Worm (Caenorhabditis elegans) whole organism, L1 larva: ENCODE data around the gene mup-4.

ENCODE experiments used
- C04F5.9 ChIP-seq: sonication (generic microtip); optimal IDR thresholded peaks from 2 replicates; lab custom pipeline; 2016; ENCODE audit warnings: missing genetic modification characterization, missing compliant biosample characterization
- C16A3.4 ChIP-seq: fragments of 150-350 bp; optimal IDR thresholded peaks from 2 replicates; lab custom pipeline; 2014; ENCODE audit warnings: missing biosample characterization, missing genetic modification characterization
- F16B12.6 ChIP-seq: fragments of 150-350 bp; optimal IDR thresholded peaks from 2 replicates; lab custom pipeline; 2014; ENCODE audit warnings: missing biosample characterization, missing genetic modification characterization
- blmp-1 ChIP-seq: fragments of 150-350 bp; optimal IDR thresholded peaks from 2 replicates; lab custom pipeline; 2014; ENCODE audit warnings: missing biosample characterization, missing genetic modification characterization
- ceh-90 ChIP-seq: sonication (generic microtip); optimal IDR thresholded peaks from 2 replicates; lab custom pipeline; 2016; ENCODE audit warnings: missing genetic modification characterization, missing compliant biosample characterization
- dpl-1 ChIP-seq, 3 experiments: fragments of 150-350 bp in 2 of 3; sonication (generic microtip) in 1 of 3; optimal IDR thresholded peaks; 2 replicates each; lab custom pipeline; 2014 to 2017; ENCODE audit warnings: missing biosample characterization in 3 of 3, missing genetic modification characterization in 3 of 3, missing genetic modification reagents in 3 of 3
- efl-3 ChIP-seq: fragments of 200-800 bp; sonication (Bioruptor generic); optimal IDR thresholded peaks from 2 replicates; lab custom pipeline; 2018; ENCODE audit warnings: mild to moderate bottlenecking, missing genetic modification characterization, missing compliant biosample characterization
- egl-13 ChIP-seq: sonication (generic microtip); optimal IDR thresholded peaks from 2 replicates; lab custom pipeline; 2016; ENCODE audit warnings: missing genotype, missing genetic modification reagents, missing genetic modification characterization, missing compliant biosample characterization
- elt-2 ChIP-seq: sonication (generic microtip); optimal IDR thresholded peaks from 2 replicates; lab custom pipeline; 2016; ENCODE audit warnings: missing genetic modification characterization, mild to moderate bottlenecking, inconsistent platforms, missing compliant biosample characterization, missing genetic modification reagents
- fkh-10 ChIP-seq: sonication (generic microtip); optimal IDR thresholded peaks from 2 replicates; lab custom pipeline; 2017; ENCODE audit warnings: missing biosample characterization, missing genetic modification reagents, missing genetic modification characterization
- fkh-4 ChIP-seq: sonication (generic microtip); optimal IDR thresholded peaks from 2 replicates; lab custom pipeline; 2016; ENCODE audit warnings: missing compliant biosample characterization, missing genetic modification characterization, borderline replicate concordance
- grh-1 ChIP-seq: fragments of 200-800 bp; sonication (Bioruptor generic); IDR thresholded peaks from 2 replicates; pipeline ENCODE4 v1.3.6; 2022; ENCODE audit warnings: missing genetic modification reagents, missing genetic modification characterization, missing compliant biosample characterization
- hlh-17 ChIP-seq: fragments of 200-800 bp; sonication (Bioruptor generic); optimal IDR thresholded peaks from 2 replicates; lab custom pipeline; 2018; ENCODE audit warnings: missing genetic modification characterization, mild to moderate bottlenecking, missing compliant biosample characterization, moderate library complexity, borderline replicate concordance
- hlh-4 ChIP-seq: sonication (generic microtip); optimal IDR thresholded peaks from 2 replicates; lab custom pipeline; 2016; ENCODE audit warnings: mild to moderate bottlenecking, missing genetic modification characterization, missing compliant biosample characterization
- isw-1 ChIP-seq: fragments of 200-800 bp; sonication (Bioruptor generic); IDR thresholded peaks from 2 replicates; pipeline ENCODE4 v1.3.6; 2022; ENCODE audit warnings: missing genetic modification characterization, missing compliant biosample characterization
- lin-13 ChIP-seq: fragments of 150-350 bp; optimal IDR thresholded peaks from 2 replicates; lab custom pipeline; 2014; ENCODE audit warnings: missing biosample characterization, missing genetic modification reagents, missing genetic modification characterization
- lin-14 ChIP-seq: fragments of 200-800 bp; sonication (Bioruptor generic); optimal IDR thresholded peaks from 2 replicates; lab custom pipeline; 2018; ENCODE audit warnings: mild to moderate bottlenecking, missing genetic modification characterization, moderate library complexity, missing compliant biosample characterization
- lin-15B ChIP-seq: fragments of 150-350 bp; sonication (generic microtip); optimal IDR thresholded peaks from 3 replicates; lab custom pipeline; 2014; ENCODE audit warnings: missing biosample characterization, missing genetic modification characterization
- lin-35 ChIP-seq, 2 experiments: fragments of 150-350 bp; optimal IDR thresholded peaks; 2 replicates each; lab custom pipeline; 2014; ENCODE audit warnings: missing biosample characterization in 2 of 2, missing genetic modification characterization in 2 of 2, missing genetic modification reagents in 2 of 2
- lin-39 ChIP-seq: fragments of 150-350 bp; optimal IDR thresholded peaks from 2 replicates; lab custom pipeline; 2014; ENCODE audit warnings: missing biosample characterization, missing genetic modification reagents, missing genetic modification characterization
- lir-3 ChIP-seq: sonication (generic microtip); optimal IDR thresholded peaks from 2 replicates; lab custom pipeline; 2016; ENCODE audit warnings: mild to moderate bottlenecking, missing genetic modification characterization, moderate library complexity, missing compliant biosample characterization; ENCODE audit not compliant: poor library complexity
- lsy-2 ChIP-seq, 2 experiments: fragments of 150-350 bp; optimal IDR thresholded peaks; 2 replicates each; lab custom pipeline; 2014; ENCODE audit warnings: missing biosample characterization in 2 of 2, missing genetic modification characterization in 2 of 2
- mab-9 ChIP-seq: fragments of 200-800 bp; sonication (Bioruptor generic); IDR thresholded peaks from 2 replicates; pipeline ENCODE4 v1.3.6; 2022; ENCODE audit warnings: missing genetic modification reagents, missing genetic modification characterization, missing compliant biosample characterization
- mdl-1 ChIP-seq, 2 experiments: fragments of 150-350 bp; optimal IDR thresholded peaks; 2 replicates each; lab custom pipeline; 2014 to 2017; ENCODE audit warnings: missing biosample characterization in 2 of 2, missing genetic modification characterization in 2 of 2, inconsistent platforms in 1 of 2
- nhr-12 ChIP-seq: sonication (generic microtip); optimal IDR thresholded peaks from 2 replicates; lab custom pipeline; 2017; ENCODE audit warnings: missing biosample characterization, missing genetic modification characterization
- nhr-19 ChIP-seq: fragments of 200-800 bp; sonication (Bioruptor generic); conservative IDR thresholded peaks from 2 replicates; pipeline ENCODE4 v1.3.6; 2022; ENCODE audit warnings: missing genetic modification characterization, missing compliant biosample characterization
- nhr-28 ChIP-seq: fragments of 150-350 bp; optimal IDR thresholded peaks from 2 replicates; lab custom pipeline; 2014; ENCODE audit warnings: missing biosample characterization, missing genetic modification characterization
- nhr-71 ChIP-seq: sonication (generic microtip); optimal IDR thresholded peaks from 2 replicates; lab custom pipeline; 2016; ENCODE audit warnings: mild to moderate bottlenecking, missing genetic modification characterization, moderate library complexity, missing compliant biosample characterization
- nhr-76 ChIP-seq: sonication (generic microtip); optimal IDR thresholded peaks from 2 replicates; lab custom pipeline; 2017; ENCODE audit warnings: missing biosample characterization, missing genetic modification characterization
- nhr-84 ChIP-seq: sonication (generic microtip); optimal IDR thresholded peaks from 2 replicates; lab custom pipeline; 2017; ENCODE audit warnings: missing biosample characterization, missing genetic modification characterization
- pax-3 ChIP-seq: fragments of 200-800 bp; sonication (Bioruptor generic); optimal IDR thresholded peaks from 2 replicates; lab custom pipeline; 2018; ENCODE audit warnings: mild to moderate bottlenecking, missing genetic modification characterization, moderate library complexity, missing compliant biosample characterization
- pqm-1 ChIP-seq: sonication (generic microtip); optimal IDR thresholded peaks from 3 replicates; lab custom pipeline; 2017; ENCODE audit warnings: missing biosample characterization, missing genetic modification characterization
- rnt-1 ChIP-seq: sonication (generic microtip); optimal IDR thresholded peaks from 2 replicates; lab custom pipeline; 2016; ENCODE audit warnings: mild to moderate bottlenecking, missing genetic modification characterization, moderate library complexity, missing compliant biosample characterization
- sptf-1 ChIP-seq: fragments of 150-350 bp; optimal IDR thresholded peaks from 2 replicates; lab custom pipeline; 2014; ENCODE audit warnings: missing biosample characterization, missing genetic modification characterization
- swsn-7 ChIP-seq: sonication (generic microtip); optimal IDR thresholded peaks from 2 replicates; lab custom pipeline; 2016; ENCODE audit warnings: missing genetic modification characterization, missing compliant biosample characterization
- tbx-2 ChIP-seq: sonication (generic microtip); optimal IDR thresholded peaks from 2 replicates; lab custom pipeline; 2016; ENCODE audit warnings: missing genetic modification characterization, missing compliant biosample characterization
- vab-15 ChIP-seq: sonication (generic microtip); optimal IDR thresholded peaks from 2 replicates; lab custom pipeline; 2017; ENCODE audit warnings: missing genotype, mild to moderate bottlenecking, missing genetic modification characterization, missing compliant biosample characterization
- ztf-11 ChIP-seq, 2 experiments: sonication (generic microtip); optimal IDR thresholded peaks; 2 replicates each; lab custom pipeline; 2016 to 2017; ENCODE audit warnings: missing genetic modification characterization in 2 of 2, missing biosample characterization in 1 of 2, missing compliant biosample characterization in 1 of 2
- ztf-4 ChIP-seq: fragments of 150-350 bp; optimal IDR thresholded peaks from 2 replicates; lab custom pipeline; 2014; ENCODE audit warnings: missing biosample characterization, missing genetic modification characterization

The mup-4 gene

DNA sequence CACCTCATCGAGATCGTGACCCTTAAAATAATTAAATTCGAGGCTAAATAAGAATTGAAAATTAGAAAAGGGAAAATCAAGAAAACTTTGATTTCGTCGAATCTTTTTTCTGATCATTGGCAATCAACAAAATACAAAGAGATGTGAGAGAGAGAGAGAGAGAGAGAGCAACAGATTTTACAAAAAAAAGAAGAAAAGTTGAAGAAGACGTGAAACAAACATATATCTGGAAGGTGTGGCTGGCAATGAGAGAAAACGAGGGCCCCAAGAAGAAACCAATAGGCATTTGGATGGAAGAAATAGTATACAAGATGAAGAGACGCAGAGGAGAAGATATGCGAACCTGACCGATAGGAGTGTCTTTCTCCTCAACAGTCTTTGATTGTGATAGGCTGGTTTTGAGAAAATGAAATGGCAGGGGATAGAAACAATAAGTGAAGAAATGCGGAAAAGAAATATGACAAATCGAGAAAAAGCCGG is at the start of gene mup-4 (continued):
- TF ChIP-seq nhr-84 (no peak), hlh-17 (GFP tag; lab: Kevin White, UChicago) (no peak), fkh-4 (tag; lab: Kevin White, UChicago) (no peak), mdl-1 (tag; optimal IDR thresholded peaks at IDR 0.05; lab: Kevin White, UChicago) (no peak), elt-2 (tag; lab: Kevin White, UChicago) (no peak), C16A3.4 (tag; lab: Kevin White, UChicago) (no peak), hlh-4 (no peak), efl-3 (no peak), grh-1 (GFP tag; lab: Robert Waterston, UW) (0 out of 2 replicates have a peak, but pooled peaks have one; percentile 11), lin-14 (GFP tag; lab: Kevin White, UChicago) (peak; percentile 72), fkh-10 (GFP tag; lab: Kevin White, UChicago) (no peak), blmp-1 (tag; lab: Kevin White, UChicago) (peak; percentile 65), isw-1 (GFP tag; lab: Robert Waterston, UW) (no peak), ztf-4 (tag; lab: Kevin White, UChicago) (no peak), swsn-7 (tag; lab: Kevin White, UChicago) (no peak), nhr-28 (tag; lab: Kevin White, UChicago) (no peak), pax-3 (tag; lab: Kevin White, UChicago) (no peak), dpl-1 (GFP tag; optimal IDR thresholded peaks at IDR 0.05; lab: Kevin White, UChicago) (peak in 1 of 3 experiments; percentile 15), vab-15 (tag; lab: Kevin White, UChicago) (no peak), egl-13 (tag; lab: Kevin White, UChicago) (no peak), nhr-19 (GFP tag; lab: Robert Waterston, UW) (no peak), pqm-1 (tag; lab: Kevin White, UChicago) (no peak), lin-15B (tag; lab: Kevin White, UChicago) (no peak), sptf-1 (tag; lab: Kevin White, UChicago) (no peak), ztf-11 (tag; optimal IDR thresholded peaks at IDR 0.05; lab: Kevin White, UChicago) (no peak), lin-13 (GFP tag; lab: Kevin White, UChicago) (no peak), lin-39 (no peak), ceh-90 (tag; lab: Kevin White, UChicago) (no peak), nhr-12 (tag; lab: Kevin White, UChicago) (no peak), lir-3 (tag; lab: Kevin White, UChicago) (no peak)
- TF ChIP-seq, all 84 proteins: peak for 13

DNA sequence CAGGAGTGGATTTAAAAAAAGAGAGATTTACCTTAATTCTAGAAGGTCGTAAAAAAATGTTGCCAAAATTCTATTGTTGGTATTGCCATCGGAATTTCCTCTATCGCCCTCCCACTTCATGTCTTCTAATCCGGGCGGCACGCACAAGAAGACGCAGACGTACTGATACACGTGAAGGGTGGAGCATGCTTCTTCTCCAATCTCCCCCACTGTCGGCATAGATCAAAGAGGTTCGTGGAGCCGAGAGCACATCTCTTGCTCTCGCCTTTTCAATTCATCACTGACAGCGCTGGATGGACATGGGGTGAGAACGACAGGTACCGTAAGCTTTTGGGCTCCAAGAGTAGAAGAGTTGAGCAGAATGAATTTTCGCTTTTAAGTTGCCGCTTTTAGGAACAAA is 47.7 kb upstream of the mup-4 start, which contains the start of gene lin-39:
TSS of gene lin-39 (minus strand) at position 74 of the 400 bp plus-strand sequence.
- TF ChIP-seq rnt-1 (peak; percentile 38), lin-14 (GFP tag; lab: Kevin White, UChicago) (peak; percentile 68), mab-9 (GFP tag; lab: Robert Waterston, UW) (peak; percentile 43; the same call in 1 of the 2 replicates), lin-35 (GFP tag; optimal IDR thresholded peaks at IDR 0.05; lab: Kevin White, UChicago) (no peak), nhr-71 (tag; lab: Kevin White, UChicago) (peak; percentile 11), lsy-2 (tag; optimal IDR thresholded peaks at IDR 0.05; lab: Kevin White, UChicago) (peak in 1 of 2 experiments; percentile 47), egl-13 (tag; lab: Kevin White, UChicago) (no peak)

DNA sequence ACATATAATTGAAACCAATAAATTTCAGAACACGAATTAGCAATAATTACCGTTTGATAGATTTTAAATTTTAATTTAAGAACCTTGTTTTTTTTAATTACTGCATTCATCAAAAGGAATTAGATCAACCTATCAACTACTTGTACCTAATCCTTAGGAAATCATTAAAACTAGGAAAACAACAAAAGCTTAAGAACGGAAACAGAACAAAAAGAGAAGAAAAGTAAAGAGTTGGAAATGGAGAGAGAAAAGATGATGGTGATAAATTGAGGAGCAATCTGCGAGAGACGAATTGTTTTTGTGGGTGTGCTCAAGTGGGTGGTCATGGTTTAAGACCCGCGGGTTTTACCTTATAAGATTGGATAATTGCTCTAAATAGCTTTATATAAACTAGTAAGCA is 46.4 kb upstream of the mup-4 start:
- TF ChIP-seq C04F5.9 (tag; lab: Kevin White, UChicago) (no peak), lin-14 (GFP tag; lab: Kevin White, UChicago) (no peak), rnt-1 (peak; percentile 11), nhr-76 (tag; lab: Kevin White, UChicago) (no peak), F16B12.6 (tag; lab: Kevin White, UChicago) (no peak), blmp-1 (tag; lab: Kevin White, UChicago) (no peak), tbx-2 (no peak)
